Worm (Caenorhabditis elegans): ENCODE data around the gene F14F8.14.

F14F8.14 gene

ce11 chrV:16648317-16649018, 18.1 kb downstream of the F14F8.14 start, which contains the start of gene W06G6.20 (continued):
- TF ChIP-seq lin-38 (GFP tag; IDR thresholded peaks at IDR 0.05), result peak; percentile 54
- no peak for TF ChIP-seq nhr-102 (tag; optimal IDR thresholded peaks at IDR 0.05)
- peak; percentile 62 for TF ChIP-seq snpc-1.2 (GFP tag; IDR thresholded peaks at IDR 0.05)
- TF ChIP-seq hmg-1.1 (GFP tag; IDR thresholded peaks at IDR 0.05), result no peak
- TF ChIP-seq ztf-11 (tag; optimal IDR thresholded peaks at IDR 0.05), result no peak
- TF ChIP-seq F37D6.2 (tag; optimal IDR thresholded peaks at IDR 0.05), result no peak
- no peak for TF ChIP-seq zfp-3 (GFP tag; conservative IDR thresholded peaks at IDR 0.05)
- no peak for TF ChIP-seq nhr-48 (tag; optimal IDR thresholded peaks at IDR 0.05)
- no peak for TF ChIP-seq aha-1 (tag)
- TF ChIP-seq hlh-30 (tag; optimal IDR thresholded peaks at IDR 0.05; ENCODE audit: insufficient read depth), result peak; percentile 74
- TF ChIP-seq daf-16 (GFP tag; optimal IDR thresholded peaks at IDR 0.05), result peak in 1 of 2 experiments; percentile 63
- peak; percentile 31 for TF ChIP-seq daf-16 (tag; optimal IDR thresholded peaks at IDR 0.05)
- TF ChIP-seq snpc-4 (tag; optimal IDR thresholded peaks at IDR 0.05), result no peak
- TF ChIP-seq mdl-1 (tag; optimal IDR thresholded peaks at IDR 0.05), result no peak
- peak; percentile 11 for TF ChIP-seq dve-1 (tag; optimal IDR thresholded peaks at IDR 0.05; ENCODE audit: insufficient read depth)
- TF ChIP-seq ZK337.2 (GFP tag; IDR thresholded peaks at IDR 0.05), result 0 out of 2 replicates have a peak, but pooled peaks have one; percentile 40
- no peak for TF ChIP-seq daf-12 (tag; optimal IDR thresholded peaks at IDR 0.05)
- TF ChIP-seq duxl-1 (tag; optimal IDR thresholded peaks at IDR 0.05; ENCODE audit: poor library complexity), result peak; percentile 40
- no peak for TF ChIP-seq saeg-2 (GFP tag; IDR thresholded peaks at IDR 0.05)
- no peak for TF ChIP-seq fkh-10 (GFP tag; optimal IDR thresholded peaks at IDR 0.05)
- TF ChIP-seq spr-3 (GFP tag; optimal IDR thresholded peaks at IDR 0.05), result no peak
- no peak for TF ChIP-seq nhr-42 (GFP tag; IDR thresholded peaks at IDR 0.05)
- no peak for TF ChIP-seq unc-62 (GFP tag; optimal IDR thresholded peaks at IDR 0.05 in 1 of 2)
- TF ChIP-seq unc-62 (tag; optimal IDR thresholded peaks at IDR 0.05), result no peak
- no peak for TF ChIP-seq ceh-32 (tag; optimal IDR thresholded peaks at IDR 0.05; ENCODE audit: poor library complexity)
- TF ChIP-seq ces-1 (GFP tag; optimal IDR thresholded peaks at IDR 0.05), result no peak
- no peak for TF ChIP-seq tag-97 (GFP tag; IDR thresholded peaks at IDR 0.05)
- TF ChIP-seq nhr-6 (tag; optimal IDR thresholded peaks at IDR 0.05), result no peak
- TF ChIP-seq madf-5 (GFP tag; IDR thresholded peaks at IDR 0.05), result 0 out of 4 replicates have a peak, but pooled peaks have one; percentile 7 to 9
- no peak for TF ChIP-seq unc-130 (GFP tag; optimal IDR thresholded peaks at IDR 0.05)
- no peak for TF ChIP-seq D1046.2 (GFP tag; IDR thresholded peaks at IDR 0.05)
- no peak for TF ChIP-seq lsy-2 (tag; optimal IDR thresholded peaks at IDR 0.05)
- TF ChIP-seq arid-1 (GFP tag; conservative IDR thresholded peaks at IDR 0.05), result peak; percentile 49; the same call in 1 of the 2 replicates
- no peak for TF ChIP-seq pqm-1 (tag; optimal IDR thresholded peaks at IDR 0.05)
- TF ChIP-seq lir-3 (tag; optimal IDR thresholded peaks at IDR 0.05), result no peak

- TF ChIP-seq mdt-29 (GFP tag; IDR thresholded peaks at IDR 0.05) (no peak), hif-1 (tag; optimal IDR thresholded peaks at IDR 0.05) (no peak), T20F7.1 (GFP tag; optimal IDR thresholded peaks at IDR 0.05) (no peak), lin-13 (GFP tag; optimal IDR thresholded peaks at IDR 0.05) (no peak), fkh-10 (GFP tag; optimal IDR thresholded peaks at IDR 0.05) (no peak), aha-1 (tag) (no peak), tra-1 (GFP tag; IDR thresholded peaks at IDR 0.05) (no peak)
Measured at ce11 chrV:16647093-16647492, 19.5 kb downstream of the F14F8.14 start, which contains the start of gene W06G6.10. Gene W06G6.10, minus strand, starts transcription at chrV:16647193.

Data from whole organism, L4 larva.